1 fruit fly cellular context compared by ENCODE assay signal in genomic region chr3R:19147511-19148239, dm6.
TF ChIP-seq lines count a peak whose summit lies in the region.

Gene Ppcs, minus strand, starts transcription at chr3R:19147910.

TF ChIP-seq in whole organism, embryonic, 481 proteins besides CTCF, POLR2A, EP300 and RAD21 (continued from another document and continues in another):
- TF ChIP-seq kah (GFP tag; optimal IDR thresholded peaks at IDR 0.05; lab: Kevin White, UChicago) (no peak), CG17912 (GFP tag; optimal IDR thresholded peaks at IDR 0.05; lab: Kevin White, UChicago) (peak; percentile 20), row (GFP tag; IDR thresholded peaks at IDR 0.05; lab: Robert Waterston, UW) (peak; percentile 59), Xrp1 (GFP tag; IDR thresholded peaks at IDR 0.05; lab: Robert Waterston, UW) (peak; percentile 52; the same call in 1 of the 2 replicates), CG1603 (tag; optimal IDR thresholded peaks at IDR 0.05; lab: Kevin White, UChicago) (peak; percentile 41), ash1 (GFP tag; optimal IDR thresholded peaks at IDR 0.05; lab: Kevin White, UChicago) (no peak), CG12236 (GFP tag; optimal IDR thresholded peaks at IDR 0.05; lab: Kevin White, UChicago) (peak; percentile 44), CG10543 (GFP tag; optimal IDR thresholded peaks at IDR 0.05; lab: Kevin White, UChicago) (peak; percentile 88), CG31224 (GFP tag; IDR thresholded peaks at IDR 0.05; lab: Robert Waterston, UW) (no peak), zfh1 (GFP tag; IDR thresholded peaks at IDR 0.05; lab: Robert Waterston, UW) (0 out of 3 replicates have a peak, but pooled peaks have one; percentile 7), z (GFP tag; IDR thresholded peaks at IDR 0.05; lab: Robert Waterston, UW) (no peak; the same call in 2 of the 3 replicates), Gug (GFP tag; IDR thresholded peaks at IDR 0.05; lab: Robert Waterston, UW) (no peak), Asciz (GFP tag; optimal IDR thresholded peaks at IDR 0.05; lab: Kevin White, UChicago) (peak; percentile 40), CG11085 (GFP tag; IDR thresholded peaks at IDR 0.05; lab: Robert Waterston, UW) (peak; percentile 30; the same call in 1 of the 2 replicates), trem (tag; optimal IDR thresholded peaks at IDR 0.05; lab: Kevin White, UChicago) (peak; percentile 48), CG9817 (tag; optimal IDR thresholded peaks at IDR 0.05; lab: Kevin White, UChicago) (peak; percentile 56), bcd (GFP tag; optimal IDR thresholded peaks at IDR 0.05; lab: Kevin White, UChicago) (peak; percentile 64), scrt (GFP tag; optimal IDR thresholded peaks at IDR 0.05; lab: Kevin White, UChicago) (peak; percentile 98), pzg (GFP tag; optimal IDR thresholded peaks at IDR 0.05; lab: Kevin White, UChicago) (peak; percentile 69), NfI (GFP tag; optimal IDR thresholded peaks at IDR 0.05; lab: Kevin White, UChicago) (peak; percentile 73), Max (GFP tag; optimal IDR thresholded peaks at IDR 0.05; lab: Kevin White, UChicago) (peak; percentile 88), fd3F (GFP tag; optimal IDR thresholded peaks at IDR 0.05; lab: Kevin White, UChicago) (peak; percentile 49), Oaz (GFP tag; IDR thresholded peaks at IDR 0.05; lab: Robert Waterston, UW) (no peak), zfh2 (GFP tag; optimal IDR thresholded peaks at IDR 0.05; lab: Kevin White, UChicago) (peak; percentile 73), HmgD (GFP tag; optimal IDR thresholded peaks at IDR 0.05; lab: Kevin White, UChicago) (peak; percentile 73), h (optimal IDR thresholded peaks at IDR 0.05; lab: Kevin White, UChicago) (no peak), CG18599 (GFP tag; optimal IDR thresholded peaks at IDR 0.05; lab: Kevin White, UChicago) (peak; percentile 68), bab2 (GFP tag; optimal IDR thresholded peaks at IDR 0.05; lab: Kevin White, UChicago) (peak; percentile 48), prd (optimal IDR thresholded peaks at IDR 0.05; lab: Kevin White, UChicago) (no peak), prd (GFP tag; IDR thresholded peaks at IDR 0.05; lab: Robert Waterston, UW) (0 out of 3 replicates have a peak, but pooled peaks have one; percentile 33), tx (GFP tag; optimal IDR thresholded peaks at IDR 0.05; lab: Kevin White, UChicago) (peak; percentile 69), Bteb2 (GFP tag; optimal IDR thresholded peaks at IDR 0.05; lab: Kevin White, UChicago) (peak; percentile 62), dmrt11E (tag; optimal IDR thresholded peaks at IDR 0.05; lab: Kevin White, UChicago) (peak; percentile 21), Ets97D (GFP tag; optimal IDR thresholded peaks at IDR 0.05; lab: Kevin White, UChicago) (peak; percentile 97), gsb-n (tag; optimal IDR thresholded peaks at IDR 0.05; lab: Kevin White, UChicago) (peak; percentile 23), CG8281 (tag; optimal IDR thresholded peaks at IDR 0.05; lab: Kevin White, UChicago) (peak; percentile 25), ken (GFP tag; IDR thresholded peaks at IDR 0.05; lab: Robert Waterston, UW) (no peak), Oli (tag; optimal IDR thresholded peaks at IDR 0.05; lab: Kevin White, UChicago) (peak; percentile 26), CG3726 (GFP tag; IDR thresholded peaks at IDR 0.05; lab: Robert Waterston, UW) (no peak), CG15269 (tag; optimal IDR thresholded peaks at IDR 0.05; lab: Kevin White, UChicago) (peak; percentile 29), YL-1 (GFP tag; optimal IDR thresholded peaks at IDR 0.05; lab: Kevin White, UChicago) (peak; percentile 44), salm (tag; optimal IDR thresholded peaks at IDR 0.05; lab: Kevin White, UChicago) (no peak), Dll (GFP tag; IDR thresholded peaks at IDR 0.05; lab: Robert Waterston, UW; ENCODE audit: partially characterized antibody) (peak; percentile 61; the same call in 2 of the 4 replicates), C15 (GFP tag; IDR thresholded peaks at IDR 0.05; lab: Robert Waterston, UW) (no peak), CG1024 (GFP tag; IDR thresholded peaks at IDR 0.05; lab: Robert Waterston, UW) (no peak), oc (tag; optimal IDR thresholded peaks at IDR 0.05; lab: Kevin White, UChicago) (no peak), crc (GFP tag; optimal IDR thresholded peaks at IDR 0.05; lab: Kevin White, UChicago) (peak; percentile 20), fd102C (GFP tag; optimal IDR thresholded peaks at IDR 0.05; lab: Kevin White, UChicago) (no peak), amos (GFP tag; IDR thresholded peaks at IDR 0.05; lab: Robert Waterston, UW; ENCODE audit: partially characterized antibody) (peak; percentile 25; the same call in 1 of the 2 replicates), Fer2 (tag; optimal IDR thresholded peaks at IDR 0.05; lab: Kevin White, UChicago) (peak; percentile 50), pfk (GFP tag; optimal IDR thresholded peaks at IDR 0.05; lab: Kevin White, UChicago) (peak; percentile 39), bsh (GFP tag; optimal IDR thresholded peaks at IDR 0.05; lab: Kevin White, UChicago) (peak; percentile 27 to 92), CG1832 (GFP tag; optimal IDR thresholded peaks at IDR 0.05; lab: Kevin White, UChicago) (no peak), CG43689 (GFP tag; IDR thresholded peaks at IDR 0.05; lab: Robert Waterston, UW) (no peak), lmd (GFP tag; IDR thresholded peaks at IDR 0.05; lab: Robert Waterston, UW) (peak; percentile 60), CG34224 (GFP tag; IDR thresholded peaks at IDR 0.05; lab: Robert Waterston, UW; ENCODE audit: partially characterized antibody) (peak; percentile 66; the same call in 2 of the 3 replicates), CHES-1-like (GFP tag; optimal IDR thresholded peaks at IDR 0.05; lab: Kevin White, UChicago) (peak; percentile 65), Ptx1 (GFP tag; IDR thresholded peaks at IDR 0.05; lab: Robert Waterston, UW) (peak; percentile 55; the same call in 1 of the 2 replicates), bbx (GFP tag; IDR thresholded peaks at IDR 0.05; lab: Robert Waterston, UW; ENCODE audit: partially characterized antibody) (no peak; the same call in 1 of the 2 replicates), tna (GFP tag; IDR thresholded peaks at IDR 0.05; lab: Robert Waterston, UW; ENCODE audit: partially characterized antibody) (no peak), CG2129 (GFP tag; IDR thresholded peaks at IDR 0.05; lab: Robert Waterston, UW; ENCODE audit: partially characterized antibody) (no peak), CG13287 (GFP tag; IDR thresholded peaks at IDR 0.05; lab: Robert Waterston, UW; ENCODE audit: partially characterized antibody) (peak; percentile 63), Xbp1 (GFP tag; optimal IDR thresholded peaks at IDR 0.05; lab: Kevin White, UChicago) (peak; percentile 46), CG10147 (GFP tag; optimal IDR thresholded peaks at IDR 0.05; lab: Kevin White, UChicago) (peak; percentile 52), CG6175 (GFP tag; IDR thresholded peaks at IDR 0.05; lab: Robert Waterston, UW) (no peak), CG12104 (GFP tag; optimal IDR thresholded peaks at IDR 0.05; lab: Kevin White, UChicago) (peak; percentile 76), Myb (GFP tag; optimal IDR thresholded peaks at IDR 0.05; lab: Kevin White, UChicago) (peak; percentile 86), CG2678 (tag; optimal IDR thresholded peaks at IDR 0.05; lab: Kevin White, UChicago) (peak; percentile 62), CG7357 (GFP tag; IDR thresholded peaks at IDR 0.05; lab: Robert Waterston, UW) (no peak), CG8924 (tag; optimal IDR thresholded peaks at IDR 0.05; lab: Kevin White, UChicago) (peak; percentile 33), CG2199 (GFP tag; IDR thresholded peaks at IDR 0.05; lab: Robert Waterston, UW) (0 out of 3 replicates have a peak, but pooled peaks have one; percentile 27), CG30431 (GFP tag; optimal IDR thresholded peaks at IDR 0.05; lab: Kevin White, UChicago) (peak; percentile 22), Dref (GFP tag; IDR thresholded peaks at IDR 0.05; lab: Robert Waterston, UW) (no peak), nmo (GFP tag; optimal IDR thresholded peaks at IDR 0.05; lab: Kevin White, UChicago) (peak; percentile 69), CG3838 (GFP tag; optimal IDR thresholded peaks at IDR 0.05; lab: Kevin White, UChicago) (no peak), CG2875 (GFP tag; optimal IDR thresholded peaks at IDR 0.05; lab: Kevin White, UChicago) (peak; percentile 34), CG16779 (GFP tag; IDR thresholded peaks at IDR 0.05; lab: Robert Waterston, UW) (peak; percentile 75; the same call in 1 of the 2 replicates), CG14965 (GFP tag; optimal IDR thresholded peaks at IDR 0.05; lab: Kevin White, UChicago; ENCODE audit: borderline replicate concordance) (no peak), Usf (GFP tag; optimal IDR thresholded peaks at IDR 0.05; lab: Kevin White, UChicago) (no peak), CG4360 (GFP tag; IDR thresholded peaks at IDR 0.05; lab: Robert Waterston, UW) (0 out of 2 replicates have a peak, but pooled peaks have one; percentile 8), Nf-YA (GFP tag; IDR thresholded peaks at IDR 0.05; lab: Robert Waterston, UW) (no peak), Neu2 (GFP tag; optimal IDR thresholded peaks at IDR 0.05; lab: Kevin White, UChicago; ENCODE audit: borderline replicate concordance) (peak; percentile 25), inv (GFP tag; IDR thresholded peaks at IDR 0.05; lab: Robert Waterston, UW; ENCODE audit: partially characterized antibody) (no peak; the same call in 1 of the 2 replicates), CG31441 (GFP tag; IDR thresholded peaks at IDR 0.05; lab: Robert Waterston, UW) (peak; percentile 64), CG10321 (GFP tag; IDR thresholded peaks at IDR 0.05; lab: Robert Waterston, UW) (no peak), Awh (GFP tag; IDR thresholded peaks at IDR 0.05; lab: Robert Waterston, UW) (no peak), CG2202 (tag; optimal IDR thresholded peaks at IDR 0.05; lab: Kevin White, UChicago) (peak; percentile 14), caup (GFP tag; optimal IDR thresholded peaks at IDR 0.05; lab: Kevin White, UChicago; ENCODE audit: severe bottlenecking) (peak; percentile 54), Lpt (GFP tag; optimal IDR thresholded peaks at IDR 0.05; lab: Kevin White, UChicago) (no peak), maf-S (GFP tag; optimal IDR thresholded peaks at IDR 0.05; lab: Kevin White, UChicago) (peak; percentile 56), chn (GFP tag; optimal IDR thresholded peaks at IDR 0.05; lab: Kevin White, UChicago) (peak; percentile 33), chif (GFP tag; optimal IDR thresholded peaks at IDR 0.05; lab: Kevin White, UChicago) (peak in 1 of 2 experiments; percentile 42), CG10431 (GFP tag; optimal IDR thresholded peaks at IDR 0.05; lab: Kevin White, UChicago) (peak; percentile 78), grau (tag; optimal IDR thresholded peaks at IDR 0.05; lab: Kevin White, UChicago) (peak; percentile 54), CG7987 (GFP tag; optimal IDR thresholded peaks at IDR 0.05; lab: Kevin White, UChicago) (peak; percentile 13), Dip2 (GFP tag; IDR thresholded peaks at IDR 0.05; lab: Robert Waterston, UW) (no peak), pros (GFP tag; optimal IDR thresholded peaks at IDR 0.05; lab: Kevin White, UChicago) (no peak), tup (GFP tag; optimal IDR thresholded peaks at IDR 0.05; lab: Kevin White, UChicago) (no peak), D19A (tag; optimal IDR thresholded peaks at IDR 0.05; lab: Kevin White, UChicago) (no peak), btn (GFP tag; optimal IDR thresholded peaks at IDR 0.05; lab: Kevin White, UChicago) (peak; percentile 18), CG13894 (tag; optimal IDR thresholded peaks at IDR 0.05; lab: Kevin White, UChicago) (peak; percentile 54), Eip74EF (GFP tag; optimal IDR thresholded peaks at IDR 0.05; lab: Kevin White, UChicago) (no peak), ems (GFP tag; optimal IDR thresholded peaks at IDR 0.05; lab: Kevin White, UChicago) (peak; percentile 48), CG4730 (GFP tag; IDR thresholded peaks at IDR 0.05; lab: Robert Waterston, UW) (no peak), Hmx (GFP tag; optimal IDR thresholded peaks at IDR 0.05; lab: Kevin White, UChicago) (no peak), CG11456 (GFP tag; IDR thresholded peaks at IDR 0.05; lab: Robert Waterston, UW) (peak; percentile 27; the same call in 1 of the 3 replicates), lab (GFP tag; optimal IDR thresholded peaks at IDR 0.05; lab: Kevin White, UChicago) (peak; percentile 69), yki (optimal IDR thresholded peaks at IDR 0.05; lab: Kevin White, UChicago) (peak; percentile 77), vvl (GFP tag; IDR thresholded peaks at IDR 0.05; lab: Robert Waterston, UW) (peak; percentile 22), CG4820 (GFP tag; optimal IDR thresholded peaks at IDR 0.05; lab: Kevin White, UChicago) (peak; percentile 32), jigr1 (GFP tag; IDR thresholded peaks at IDR 0.05; lab: Robert Waterston, UW) (no peak), CG15073 (GFP tag; optimal IDR thresholded peaks at IDR 0.05; lab: Kevin White, UChicago) (no peak), hb (GFP tag; IDR thresholded peaks at IDR 0.05; lab: Robert Waterston, UW; ENCODE audit: partially characterized antibody) (no peak), fru (optimal IDR thresholded peaks at IDR 0.05; lab: Kevin White, UChicago) (no peak), sr (GFP tag; IDR thresholded peaks at IDR 0.05; lab: Robert Waterston, UW) (0 out of 3 replicates have a peak, but pooled peaks have one; percentile 17), CG33213 (GFP tag; optimal IDR thresholded peaks at IDR 0.05; lab: Kevin White, UChicago) (peak; percentile 67), CG5953 (GFP tag; IDR thresholded peaks at IDR 0.05; lab: Robert Waterston, UW) (no peak), kni (GFP tag; optimal IDR thresholded peaks at IDR 0.05; lab: Kevin White, UChicago) (peak; percentile 70), CG10654 (GFP tag; optimal IDR thresholded peaks at IDR 0.05; lab: Kevin White, UChicago) (peak; percentile 47), CG9609 (GFP tag; optimal IDR thresholded peaks at IDR 0.05; lab: Kevin White, UChicago) (peak; percentile 53), Hr3 (GFP tag; optimal IDR thresholded peaks at IDR 0.05; lab: Kevin White, UChicago) (peak; percentile 39), CG8089 (GFP tag; optimal IDR thresholded peaks at IDR 0.05; lab: Kevin White, UChicago) (peak; percentile 50), pnt (GFP tag; optimal IDR thresholded peaks at IDR 0.05; lab: Kevin White, UChicago) (no peak), Rfx (GFP tag; IDR thresholded peaks at IDR 0.05; lab: Robert Waterston, UW) (peak; percentile 60), BEAF-32 (GFP tag; optimal IDR thresholded peaks at IDR 0.05; lab: Kevin White, UChicago) (peak; percentile 48), CG14014 (GFP tag; IDR thresholded peaks at IDR 0.05; lab: Robert Waterston, UW) (no peak; the same call in 1 of the 2 replicates), CG18619 (GFP tag; optimal IDR thresholded peaks at IDR 0.05; lab: Kevin White, UChicago) (peak; percentile 69), CG30020 (tag; optimal IDR thresholded peaks at IDR 0.05; lab: Kevin White, UChicago) (peak; percentile 33), CG9437 (GFP tag; optimal IDR thresholded peaks at IDR 0.05; lab: Kevin White, UChicago) (peak; percentile 57)
